Fruit fly (Drosophila melanogaster): ENCODE results near the gene CG6333.
A peak's percentile ranks its signal among the peaks of the same experiment; 100 is the strongest.

CG6333 gene

DNA sequence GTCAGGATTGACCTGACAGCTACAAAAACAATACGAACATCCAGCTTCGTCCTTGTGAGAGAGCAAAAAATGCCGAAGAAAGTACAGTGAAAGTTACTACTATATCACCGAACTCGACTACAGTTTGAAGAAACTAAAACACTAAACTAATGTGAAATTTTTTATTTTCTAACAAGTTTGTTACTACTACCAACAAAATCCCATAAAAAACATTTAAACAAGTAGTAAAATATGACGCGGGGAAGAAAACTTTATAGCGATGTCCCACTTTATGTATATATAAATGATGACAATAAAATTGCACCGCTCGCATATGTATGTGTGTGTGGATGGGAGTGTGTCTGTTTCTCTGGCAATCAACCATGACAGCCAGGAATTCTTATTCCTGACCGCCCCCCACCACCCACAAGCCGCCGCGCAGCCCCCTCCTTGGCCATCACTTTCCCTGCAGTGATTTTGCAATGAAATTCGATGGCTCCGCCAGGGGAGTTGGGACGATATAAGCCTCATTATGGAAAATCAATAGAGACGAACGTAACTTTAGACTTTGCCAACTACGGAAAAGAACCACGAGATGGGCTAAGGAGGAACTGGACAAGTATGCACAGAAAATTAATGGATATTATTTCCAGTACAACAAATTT, 24.5 kb downstream of the CG6333 start (continued):
- TF ChIP-seq kay (GFP tag; optimal IDR thresholded peaks at IDR 0.05) (no peak), cg (GFP tag; optimal IDR thresholded peaks at IDR 0.05) (no peak), cato (GFP tag; optimal IDR thresholded peaks at IDR 0.05; ENCODE audit: borderline replicate concordance) (no peak), HHEX (GFP tag; optimal IDR thresholded peaks at IDR 0.05) (no peak), CG18619 (GFP tag; optimal IDR thresholded peaks at IDR 0.05) (no peak), Ptx1 (GFP tag; IDR thresholded peaks at IDR 0.05) (peak; percentile 57; the same call in 1 of the 2 replicates), CG11723 (GFP tag; optimal IDR thresholded peaks at IDR 0.05) (no peak), Asciz (GFP tag; optimal IDR thresholded peaks at IDR 0.05) (no peak), Sry-δ (GFP tag; optimal IDR thresholded peaks at IDR 0.05) (no peak), vfl (GFP tag; optimal IDR thresholded peaks at IDR 0.05) (no peak), CG7372 (GFP tag; IDR thresholded peaks at IDR 0.05) (no peak), CG9876 (GFP tag; optimal IDR thresholded peaks at IDR 0.05) (no peak), exex (tag; optimal IDR thresholded peaks at IDR 0.05) (no peak), Fer1 (GFP tag; optimal IDR thresholded peaks at IDR 0.05) (no peak), CG14050 (GFP tag; IDR thresholded peaks at IDR 0.05) (no peak), sim (GFP tag; IDR thresholded peaks at IDR 0.05) (no peak), Ets65A (GFP tag) (no peak), dysf (GFP tag; IDR thresholded peaks at IDR 0.05) (peak; percentile 57; the same call in 1 of the 3 replicates), gem (tag; optimal IDR thresholded peaks at IDR 0.05) (peak; percentile 12), Adf1 (GFP tag; IDR thresholded peaks at IDR 0.05) (no peak), CG18764 (GFP tag; optimal IDR thresholded peaks at IDR 0.05) (no peak), Dek (tag; optimal IDR thresholded peaks at IDR 0.05) (no peak), HLH3B (GFP tag; IDR thresholded peaks at IDR 0.05) (0 out of 2 replicates have a peak, but pooled peaks have one; percentile 34), trem (tag; optimal IDR thresholded peaks at IDR 0.05) (no peak), CG12104 (GFP tag; optimal IDR thresholded peaks at IDR 0.05) (no peak), CG8388 (GFP tag; optimal IDR thresholded peaks at IDR 0.05) (no peak), corto (GFP tag; optimal IDR thresholded peaks at IDR 0.05) (no peak), CG11696 (GFP tag; IDR thresholded peaks at IDR 0.05) (no peak), maf-S (GFP tag; optimal IDR thresholded peaks at IDR 0.05) (no peak), Dip2 (GFP tag; IDR thresholded peaks at IDR 0.05) (no peak), Side (GFP tag; optimal IDR thresholded peaks at IDR 0.05) (no peak), fd96Cb (tag; optimal IDR thresholded peaks at IDR 0.05) (no peak), CG8944 (GFP tag; optimal IDR thresholded peaks at IDR 0.05) (no peak), Meics (GFP tag; optimal IDR thresholded peaks at IDR 0.05) (no peak), Hey (tag; optimal IDR thresholded peaks at IDR 0.05) (no peak), her (GFP tag; optimal IDR thresholded peaks at IDR 0.05) (no peak), Six4 (GFP tag; optimal IDR thresholded peaks at IDR 0.05) (no peak), CG11504 (tag; optimal IDR thresholded peaks at IDR 0.05) (no peak), Nf-YB (GFP tag; optimal IDR thresholded peaks at IDR 0.05) (no peak), crc (GFP tag; optimal IDR thresholded peaks at IDR 0.05) (no peak), Atf-2 (GFP tag; optimal IDR thresholded peaks at IDR 0.05) (no peak), Sox100B (GFP tag; optimal IDR thresholded peaks at IDR 0.05) (no peak), Ssrp (tag; optimal IDR thresholded peaks at IDR 0.05) (no peak), CG17612 (GFP tag; IDR thresholded peaks at IDR 0.05) (no peak), CG16779 (GFP tag; IDR thresholded peaks at IDR 0.05) (no peak), CG15479 (GFP tag; optimal IDR thresholded peaks at IDR 0.05) (no peak), CG31224 (GFP tag; IDR thresholded peaks at IDR 0.05) (no peak), CG8281 (tag; optimal IDR thresholded peaks at IDR 0.05) (no peak), Antp (GFP tag; optimal IDR thresholded peaks at IDR 0.05) (no peak), sug (tag; optimal IDR thresholded peaks at IDR 0.05) (no peak), Rfx (GFP tag; IDR thresholded peaks at IDR 0.05) (peak; percentile 48), CG1024 (GFP tag; IDR thresholded peaks at IDR 0.05) (no peak)

All from whole organism, embryonic.